Worm (Caenorhabditis elegans) whole organism, late embryonic: ENCODE measurements around the gene F55C12.19.
A peak's percentile ranks its signal among the peaks of the same experiment; 100 is the strongest.

Source experiments
- C08G9.2 ChIP-seq: sonication (generic microtip); optimal IDR thresholded peaks from 2 replicates; lab custom pipeline; 2016; ENCODE audit warnings: mild to moderate bottlenecking, missing genetic modification characterization, moderate library complexity, missing compliant biosample characterization
- C38D4.7 ChIP-seq: fragments of 200-800 bp; sonication (Bioruptor generic); optimal IDR thresholded peaks from 2 replicates; lab custom pipeline; 2018; ENCODE audit warnings: mild to moderate bottlenecking, missing genetic modification characterization, moderate library complexity, missing compliant biosample characterization
- F13H6.1 ChIP-seq: sonication (generic microtip); optimal IDR thresholded peaks from 2 replicates; lab custom pipeline; 2016; ENCODE audit warnings: missing genetic modification characterization, missing compliant biosample characterization
- Y22D7AL.16 ChIP-seq: sonication (generic microtip); optimal IDR thresholded peaks from 2 replicates; lab custom pipeline; 2016; ENCODE audit warnings: missing genetic modification characterization, missing compliant biosample characterization
- ahr-1 ChIP-seq: sonication (generic microtip); optimal IDR thresholded peaks from 2 replicates; lab custom pipeline; 2016; ENCODE audit warnings: missing genetic modification characterization, missing compliant biosample characterization
- ceh-14 ChIP-seq: sonication (generic microtip); optimal IDR thresholded peaks from 2 replicates; lab custom pipeline; 2016; ENCODE audit warnings: missing genotype, missing genetic modification characterization, missing compliant biosample characterization
- ceh-19 ChIP-seq: fragments of 200-800 bp; sonication (Bioruptor generic); optimal IDR thresholded peaks from 2 replicates; lab custom pipeline; 2018; ENCODE audit warnings: mild to moderate bottlenecking, missing genetic modification characterization, missing compliant biosample characterization
- ceh-2 ChIP-seq: sonication (generic microtip); optimal IDR thresholded peaks from 2 replicates; lab custom pipeline; 2016; ENCODE audit warnings: missing genotype, missing genetic modification characterization, missing compliant biosample characterization
- ceh-31 ChIP-seq: sonication (generic microtip); optimal IDR thresholded peaks from 2 replicates; lab custom pipeline; 2016; ENCODE audit warnings: missing genetic modification characterization, missing compliant biosample characterization
- ceh-45 ChIP-seq: fragments of 200-800 bp; sonication (Bioruptor generic); IDR thresholded peaks from 2 replicates; pipeline ENCODE4 v1.3.6; 2022; ENCODE audit warnings: missing genetic modification reagents, missing genetic modification characterization, missing compliant biosample characterization
- dmd-4 ChIP-seq: sonication (generic microtip); optimal IDR thresholded peaks from 2 replicates; lab custom pipeline; 2016; ENCODE audit warnings: borderline replicate concordance, missing genetic modification characterization, missing compliant biosample characterization
- dve-1 ChIP-seq: sonication (generic microtip); optimal IDR thresholded peaks from 2 replicates; lab custom pipeline; 2017; ENCODE audit warnings: antibody characterized with exemption, mild to moderate bottlenecking, missing genetic modification characterization, missing compliant biosample characterization
- elt-2 ChIP-seq: sonication (generic microtip); optimal IDR thresholded peaks from 2 replicates; lab custom pipeline; 2016; ENCODE audit warnings: missing genetic modification reagents, missing genetic modification characterization, missing compliant biosample characterization
- fkh-10 ChIP-seq: fragments of 150-350 bp; optimal IDR thresholded peaks from 2 replicates; lab custom pipeline; 2014; ENCODE audit warnings: missing biosample characterization, missing genetic modification reagents, missing genetic modification characterization
- fkh-6 ChIP-seq: sonication (generic microtip); optimal IDR thresholded peaks from 2 replicates; lab custom pipeline; 2016; ENCODE audit warnings: missing genetic modification characterization, missing compliant biosample characterization
- hlh-6 ChIP-seq: sonication (generic microtip); optimal IDR thresholded peaks from 2 replicates; lab custom pipeline; 2016; ENCODE audit warnings: missing genotype, missing genetic modification characterization, missing compliant biosample characterization
- lin-11 ChIP-seq: fragments of 200-800 bp; sonication (Bioruptor generic); optimal IDR thresholded peaks from 2 replicates; lab custom pipeline; 2018; ENCODE audit warnings: mild to moderate bottlenecking, missing genetic modification characterization, missing compliant biosample characterization
- madf-2 ChIP-seq: sonication (generic microtip); optimal IDR thresholded peaks from 2 replicates; lab custom pipeline; 2017; ENCODE audit warnings: missing genetic modification characterization, missing compliant biosample characterization
- mec-3 ChIP-seq: sonication (generic microtip); optimal IDR thresholded peaks from 2 replicates; lab custom pipeline; 2016; ENCODE audit warnings: borderline replicate concordance, missing genetic modification characterization, missing compliant biosample characterization
- nfya-1 ChIP-seq: sonication (generic microtip); optimal IDR thresholded peaks from 2 replicates; lab custom pipeline; 2017; ENCODE audit warnings: missing genetic modification characterization, mild to moderate bottlenecking, missing compliant biosample characterization, antibody characterized with exemption, moderate library complexity
- nhr-11 ChIP-seq: fragments of 150-350 bp; optimal IDR thresholded peaks from 2 replicates; lab custom pipeline; 2014; ENCODE audit warnings: missing biosample characterization, missing genetic modification characterization
- nhr-232 ChIP-seq: sonication (generic microtip); optimal IDR thresholded peaks from 2 replicates; lab custom pipeline; 2016; ENCODE audit warnings: missing genetic modification characterization, missing compliant biosample characterization
- pha-4 ChIP-seq: fragments of 150-350 bp; optimal IDR thresholded peaks from 2 replicates; lab custom pipeline; 2018; ENCODE audit warnings: missing biosample characterization, missing genetic modification reagents, missing genetic modification characterization
- ref-2 ChIP-seq: sonication (generic microtip); optimal IDR thresholded peaks from 2 replicates; lab custom pipeline; 2016; ENCODE audit warnings: missing genetic modification characterization, missing compliant biosample characterization
- rnt-1 ChIP-seq: sonication (generic microtip); optimal IDR thresholded peaks from 2 replicates; lab custom pipeline; 2016; ENCODE audit warnings: missing genetic modification characterization, missing compliant biosample characterization
- sox-2 ChIP-seq: fragments of 200-800 bp; sonication (Bioruptor generic); IDR thresholded peaks from 2 replicates; pipeline ENCODE4 v1.3.6; 2022; ENCODE audit warnings: missing genetic modification reagents, missing genetic modification characterization, missing compliant biosample characterization
- sox-4 ChIP-seq: sonication (generic microtip); optimal IDR thresholded peaks from 2 replicates; lab custom pipeline; 2017; ENCODE audit warnings: mild to moderate bottlenecking, missing genetic modification characterization, inconsistent platforms, missing compliant biosample characterization
- syd-9 ChIP-seq: sonication (generic microtip); optimal IDR thresholded peaks from 2 replicates; lab custom pipeline; 2016; ENCODE audit warnings: mild to moderate bottlenecking, missing genetic modification characterization, moderate library complexity, missing compliant biosample characterization
- tbx-2 ChIP-seq: sonication (generic microtip); optimal IDR thresholded peaks from 2 replicates; lab custom pipeline; 2016; ENCODE audit warnings: missing genetic modification characterization, missing compliant biosample characterization
- tbx-7 ChIP-seq: sonication (generic microtip); optimal IDR thresholded peaks from 2 replicates; lab custom pipeline; 2016; ENCODE audit warnings: missing genotype, missing genetic modification characterization, missing compliant biosample characterization
- unc-42 ChIP-seq: sonication (generic microtip); optimal IDR thresholded peaks from 2 replicates; lab custom pipeline; 2016; ENCODE audit warnings: missing genotype, missing genetic modification characterization, missing compliant biosample characterization
- unc-55 ChIP-seq: sonication (generic microtip); optimal IDR thresholded peaks from 2 replicates; lab custom pipeline; 2017; ENCODE audit warnings: missing biosample characterization, missing genetic modification reagents, missing genetic modification characterization

F55C12.19 gene

DNA sequence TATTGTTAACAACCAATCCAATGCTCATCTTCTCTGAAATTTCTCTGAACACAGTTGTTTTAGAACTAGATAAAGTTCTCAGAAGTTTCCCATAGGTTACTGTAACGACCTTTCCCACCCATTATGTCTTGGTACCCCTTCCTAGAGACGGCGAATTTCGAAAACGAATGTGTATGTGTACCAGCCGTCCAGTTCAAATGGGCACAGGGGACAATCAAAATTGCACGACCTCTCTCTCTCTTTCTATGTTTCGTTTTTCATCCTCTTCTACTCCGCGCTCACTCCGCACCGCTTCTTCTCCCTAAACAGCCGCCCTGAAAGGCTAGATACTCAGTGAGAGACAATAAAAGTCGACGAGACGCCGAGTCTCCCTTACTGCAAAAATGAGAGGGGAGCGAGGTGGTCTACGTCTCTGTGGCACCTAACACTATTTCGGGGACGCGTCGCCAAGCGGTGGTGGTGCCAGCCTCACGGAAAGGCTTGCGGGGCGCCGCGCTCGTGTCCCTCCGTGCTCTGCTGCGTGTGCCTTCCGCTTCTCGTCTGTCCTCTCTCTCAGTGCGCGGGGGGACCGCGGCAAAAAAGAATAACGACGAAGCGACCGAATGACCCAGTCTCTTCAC is 35.6 kb downstream of the F55C12.19 start:
- TF ChIP-seq unc-42 (tag; lab: Kevin White, UChicago) (peak; percentile 24), F13H6.1 (tag; lab: Kevin White, UChicago) (peak; percentile 9), fkh-10 (no peak), ceh-19 (GFP tag; lab: Kevin White, UChicago) (peak; percentile 7), C08G9.2 (peak; percentile 14), hlh-6 (no peak), mec-3 (tag; lab: Kevin White, UChicago) (peak; percentile 23), tbx-2 (peak; percentile 12), syd-9 (peak; percentile 64)

- TF ChIP-seq hlh-6: no peak
- no peak for TF ChIP-seq nhr-232
- no peak for TF ChIP-seq tbx-2
Measured at ce11 chrII:5902139-5902538, 36.2 kb downstream of the F55C12.19 start.

DNA sequence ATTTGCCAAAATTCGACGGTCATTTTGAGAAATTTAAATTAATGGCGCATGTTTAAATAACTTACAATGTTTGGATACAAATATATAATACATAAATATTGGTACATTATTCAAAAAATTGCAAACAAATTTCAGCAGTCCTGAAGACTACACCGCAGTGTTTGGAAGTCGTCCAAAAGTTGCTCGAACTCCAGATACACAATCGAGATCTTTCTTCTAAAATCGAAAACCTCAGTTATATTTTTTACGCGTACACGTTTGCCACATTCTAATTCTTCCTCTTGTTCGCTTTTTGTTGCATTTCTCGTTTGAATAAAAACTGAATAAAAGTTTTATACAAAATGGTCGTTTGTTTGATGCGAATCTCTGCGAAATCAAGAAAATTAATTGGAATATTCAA is 38.3 kb downstream of the F55C12.19 start, which contains the start of gene tsp-18:
Gene tsp-18, plus strand, starts transcription at position 301 of the 400 bp plus-strand sequence.
- TF ChIP-seq unc-55 (no peak), C38D4.7 (no peak), tbx-2 (no peak)

- TF ChIP-seq pha-4 (tag; lab: Kevin White, UChicago): no peak
- TF ChIP-seq F13H6.1 (tag; lab: Kevin White, UChicago): no peak
- no peak for TF ChIP-seq tbx-2
- TF ChIP-seq sox-2 (GFP tag; lab: Robert Waterston, UW): no peak
- TF ChIP-seq madf-2 (tag; lab: Kevin White, UChicago): no peak
- TF ChIP-seq dve-1 (tag; lab: Kevin White, UChicago): no peak
- no peak for TF ChIP-seq ceh-19 (GFP tag; lab: Kevin White, UChicago)
Measured at ce11 chrII:5906274-5906673, 40.3 kb downstream of the F55C12.19 start, which contains the start of gene F59G1.8. Gene F59G1.8, plus strand, starts transcription at chrII:5906566.

- TF ChIP-seq elt-2 (tag; lab: Kevin White, UChicago): no peak
- no peak for TF ChIP-seq Y22D7AL.16
- TF ChIP-seq ceh-31: peak; percentile 39
- TF ChIP-seq ahr-1: no peak
Measured at ce11 chrII:5907482-5907881, 41.5 kb downstream of the F55C12.19 start, which contains the start of gene vps-35. Gene vps-35, plus strand, starts transcription at chrII:5907816.

- TF ChIP-seq fkh-6 (tag; lab: Kevin White, UChicago) (no peak), ceh-2 (no peak), lin-11 (tag; lab: Kevin White, UChicago) (no peak), sox-4 (no peak), tbx-7 (tag; lab: Kevin White, UChicago) (no peak), fkh-10 (no peak), rnt-1 (tag; lab: Kevin White, UChicago) (no peak), ceh-14 (no peak), ceh-45 (GFP tag; lab: Robert Waterston, UW) (no peak), nfya-1 (tag; lab: Kevin White, UChicago) (no peak), dmd-4 (tag; lab: Kevin White, UChicago) (no peak), nhr-11 (no peak), madf-2 (tag; lab: Kevin White, UChicago) (no peak), Y22D7AL.16 (no peak), ref-2 (no peak), pha-4 (tag; lab: Kevin White, UChicago) (no peak)
- TF ChIP-seq, all 69 proteins: peak for 0
Measured at ce11 chrII:5911274-5911673, 45.3 kb downstream of the F55C12.19 start, which contains the start of gene cgt-3. Gene cgt-3, plus strand, starts transcription at chrII:5911324.
